Worm (Caenorhabditis elegans) whole organism, L4 larva: ENCODE data around the gene lgc-1.

Experiments
- Y75B8A.6 ChIP-seq: fragments of 200-800 bp; sonication (Bioruptor generic); IDR thresholded peaks from 2 replicates; pipeline ENCODE4 v1.3.6; 2022; ENCODE audit warnings: missing genetic modification reagents, missing genetic modification characterization, missing compliant biosample characterization
- ZK546.5 ChIP-seq, 2 experiments: sonication (generic microtip); optimal IDR thresholded peaks; 2 replicates each; lab custom pipeline; 2017; ENCODE audit warnings: missing biosample characterization in 2 of 2, missing genetic modification characterization in 2 of 2
- aha-1 ChIP-seq: fragments of 150-350 bp; peaks from one replicate; lab custom pipeline; 2014; ENCODE audit warnings: missing biosample characterization, missing genetic modification characterization
- ama-1 ChIP-seq: fragments of 150-350 bp; optimal IDR thresholded peaks from 2 replicates; lab custom pipeline; 2014; ENCODE audit warnings: inconsistent platforms, mixed read lengths
- ceh-32 ChIP-seq: sonication (generic microtip); optimal IDR thresholded peaks from 2 replicates; lab custom pipeline; 2016; ENCODE audit warnings: mild to moderate bottlenecking, missing genetic modification characterization, missing compliant biosample characterization; ENCODE audit not compliant: poor library complexity
- ces-1 ChIP-seq: fragments of 150-350 bp; sonication (generic microtip); optimal IDR thresholded peaks from 4 replicates; lab custom pipeline; 2014; ENCODE audit warnings: missing biosample characterization, missing genetic modification reagents, missing genetic modification characterization
- dve-1 ChIP-seq: sonication (generic microtip); optimal IDR thresholded peaks from 2 replicates; lab custom pipeline; 2017; ENCODE audit warnings: antibody characterized with exemption, mild to moderate bottlenecking, missing genetic modification characterization, missing compliant biosample characterization; ENCODE audit not compliant: insufficient read depth
- lin-15B ChIP-seq: fragments of 150-350 bp; sonication (generic microtip); optimal IDR thresholded peaks from 3 replicates; lab custom pipeline; 2014; ENCODE audit warnings: missing biosample characterization, missing genetic modification characterization
- nhr-11 ChIP-seq: fragments of 150-350 bp; optimal IDR thresholded peaks from 2 replicates; lab custom pipeline; 2014; ENCODE audit warnings: missing biosample characterization, missing genetic modification characterization
- nhr-77 ChIP-seq: fragments of 150-350 bp; optimal IDR thresholded peaks from 2 replicates; lab custom pipeline; 2014; ENCODE audit warnings: missing biosample characterization, missing genetic modification characterization
- php-3 ChIP-seq: fragments of 200-800 bp; sonication (Bioruptor generic); IDR thresholded peaks from 2 replicates; pipeline ENCODE4 v1.3.6; 2022; ENCODE audit warnings: missing genetic modification reagents, missing genetic modification characterization, missing compliant biosample characterization
- sdz-12 ChIP-seq: fragments of 200-800 bp; sonication (Bioruptor generic); optimal IDR thresholded peaks from 2 replicates; lab custom pipeline; 2018; ENCODE audit warnings: mild to moderate bottlenecking, missing genetic modification characterization, missing compliant biosample characterization
- snpc-4 ChIP-seq: fragments of 150-350 bp; optimal IDR thresholded peaks from 2 replicates; lab custom pipeline; 2014; ENCODE audit warnings: missing biosample characterization, missing genetic modification characterization
- ztf-11 ChIP-seq: fragments of 150-350 bp; optimal IDR thresholded peaks from 2 replicates; lab custom pipeline; 2014; ENCODE audit warnings: missing biosample characterization, missing genetic modification characterization

- no peak for TF ChIP-seq ces-1
- TF ChIP-seq ama-1 (lab: Kevin White, UChicago), result no peak
- TF ChIP-seq Y75B8A.6 (GFP tag; lab: Robert Waterston, UW), result no peak
- no peak for TF ChIP-seq snpc-4 (tag; lab: Kevin White, UChicago)
- TF ChIP-seq ZK546.5 (tag; optimal IDR thresholded peaks at IDR 0.05; lab: Kevin White, UChicago), result no peak
- TF ChIP-seq dve-1 (tag; lab: Kevin White, UChicago), result no peak
- TF ChIP-seq nhr-77 (tag; lab: Kevin White, UChicago), result no peak
- TF ChIP-seq lin-15B, result no peak
- TF ChIP-seq sdz-12 (GFP tag; lab: Kevin White, UChicago), result no peak
- no peak for TF ChIP-seq php-3 (GFP tag; lab: Robert Waterston, UW)
- TF ChIP-seq ceh-32 (tag; lab: Kevin White, UChicago), result no peak
- TF ChIP-seq aha-1 (tag; lab: Kevin White, UChicago), result peak; percentile 98
- TF ChIP-seq ztf-11 (tag; lab: Kevin White, UChicago), result no peak
- no peak for TF ChIP-seq nhr-11 (tag; lab: Kevin White, UChicago)
Measured at ce11 chrV:4181272-4181671, 46.4 kb downstream of the lgc-1 start.
